Fruit fly (Drosophila melanogaster) whole organism, embryonic: ENCODE results near the gene Nazo.

Source experiments
- Abd-B ChIP-seq: fragments of 200-800 bp; sonication (Bioruptor generic); optimal IDR thresholded peaks from 2 replicates; lab custom pipeline; 2018; ENCODE audit warnings: missing biosample characterization, mild to moderate bottlenecking, missing genetic modification characterization, moderate library complexity
- BEAF-32 ChIP-seq: fragments of 200-800 bp; sonication (Bioruptor generic); optimal IDR thresholded peaks from 3 replicates; lab custom pipeline; 2017; ENCODE audit warnings: missing biosample characterization, missing genetic modification characterization, mild to moderate bottlenecking, moderate library complexity, missing genetic modification reagents
- CG10267 ChIP-seq: fragments of 200-800 bp; sonication (Bioruptor generic); optimal IDR thresholded peaks from 2 replicates; lab custom pipeline; 2018; ENCODE audit warnings: missing biosample characterization, mild to moderate bottlenecking, missing genetic modification characterization, moderate library complexity
- CG11456 ChIP-seq: fragments of 200-800 bp; sonication (Bioruptor generic); IDR thresholded peaks from 3 replicates; pipeline ENCODE4 v1.3.6; 2022; ENCODE audit warnings: missing biosample characterization, missing genetic modification characterization
- CG1233 ChIP-seq: fragments of 200-800 bp; sonication (Bioruptor generic); optimal IDR thresholded peaks from 4 replicates; lab custom pipeline; 2018; ENCODE audit warnings: missing biosample characterization, mild to moderate bottlenecking, missing genetic modification characterization
- CG16813 ChIP-seq: fragments of 200-800 bp; sonication (Bioruptor generic); IDR thresholded peaks from 3 replicates; pipeline ENCODE4 v1.3.6; 2022; ENCODE audit warnings: missing biosample characterization, missing genetic modification characterization; ENCODE audit not compliant: partially characterized antibody
- CG17829 ChIP-seq: fragments of 200-800 bp; optimal IDR thresholded peaks from 2 replicates; lab custom pipeline; 2019; ENCODE audit warnings: missing biosample characterization, mild to moderate bottlenecking, missing genetic modification characterization, moderate library complexity
- CG18011 ChIP-seq: fragments of 200-800 bp; sonication (Bioruptor generic); optimal IDR thresholded peaks from 2 replicates; lab custom pipeline; 2017; ENCODE audit warnings: missing biosample characterization, missing genetic modification characterization, mild to moderate bottlenecking, moderate library complexity, missing genotype
- CG18599 ChIP-seq: fragments of 200-800 bp; sonication (Bioruptor generic); optimal IDR thresholded peaks from 3 replicates; lab custom pipeline; 2017; ENCODE audit warnings: missing biosample characterization, missing genetic modification characterization, mild to moderate bottlenecking, moderate library complexity, missing genetic modification reagents
- CG18764 ChIP-seq: fragments of 200-800 bp; sonication (Bioruptor generic); optimal IDR thresholded peaks from 3 replicates; lab custom pipeline; 2016; ENCODE audit warnings: missing biosample characterization, missing genetic modification characterization
- CG33557 ChIP-seq: fragments of 200-800 bp; sonication (Bioruptor generic); optimal IDR thresholded peaks from 2 replicates; lab custom pipeline; 2019; ENCODE audit warnings: missing biosample characterization, mild to moderate bottlenecking, missing genetic modification characterization, moderate library complexity
- CG34376 ChIP-seq: fragments of 200-800 bp; sonication (Bioruptor generic); optimal IDR thresholded peaks from 2 replicates; lab custom pipeline; 2018; ENCODE audit warnings: missing biosample characterization, mild to moderate bottlenecking, missing genetic modification characterization
- CG42726 ChIP-seq: fragments of 200-800 bp; sonication (Bioruptor generic); IDR thresholded peaks from 2 replicates; pipeline ENCODE4 v1.3.6; 2022; ENCODE audit warnings: missing biosample characterization, missing genetic modification characterization; ENCODE audit not compliant: partially characterized antibody
- CG5245 ChIP-seq: fragments of 200-800 bp; sonication (Bioruptor generic); optimal IDR thresholded peaks from 3 replicates; lab custom pipeline; 2016; ENCODE audit warnings: missing biosample characterization, missing genetic modification characterization
- CG7745 ChIP-seq: fragments of 200-800 bp; sonication (Bioruptor generic); optimal IDR thresholded peaks from 2 replicates; lab custom pipeline; 2018; ENCODE audit warnings: missing biosample characterization, mild to moderate bottlenecking, missing genetic modification characterization, moderate library complexity
- CG7963 ChIP-seq: fragments of 200-800 bp; sonication (Bioruptor generic); IDR thresholded peaks from 3 replicates; pipeline ENCODE4 v1.3.6; 2022; ENCODE audit warnings: missing biosample characterization, missing genetic modification characterization; ENCODE audit not compliant: partially characterized antibody
- CG9876 ChIP-seq: fragments of 200-800 bp; sonication (Bioruptor generic); optimal IDR thresholded peaks from 2 replicates; lab custom pipeline; 2016; ENCODE audit warnings: missing biosample characterization, missing genetic modification characterization
- CTCF ChIP-seq: fragments of 200-800 bp; sonication (Bioruptor generic); optimal IDR thresholded peaks from 2 replicates; lab custom pipeline; 2017; ENCODE audit warnings: missing biosample characterization, mild to moderate bottlenecking, missing genetic modification characterization, moderate library complexity
- CrebB ChIP-seq: fragments of 200-800 bp; sonication (Bioruptor generic); optimal IDR thresholded peaks from 3 replicates; lab custom pipeline; 2018; ENCODE audit warnings: missing biosample characterization, mild to moderate bottlenecking, missing genetic modification characterization
- Doc3 ChIP-seq: fragments of 200-800 bp; sonication (Bioruptor generic); IDR thresholded peaks from 3 replicates; pipeline ENCODE4 v1.3.6; 2022; ENCODE audit warnings: missing biosample characterization, missing genetic modification characterization; ENCODE audit not compliant: partially characterized antibody
- E2f2 ChIP-seq: fragments of 200-800 bp; sonication (Bioruptor generic); IDR thresholded peaks from 2 replicates; pipeline ENCODE4 v1.3.6; 2022; ENCODE audit warnings: missing biosample characterization, missing genetic modification characterization
- Eip74EF ChIP-seq, 2 experiments: fragments of 200-800 bp in 1 of 2; fragments of >200 bp in 1 of 2; sonication (Bioruptor generic) in 1 of 2; optimal IDR thresholded peaks; 2 replicates each; lab custom pipeline; 2017 to 2019; ENCODE audit warnings: missing biosample characterization in 2 of 2, missing genetic modification characterization in 2 of 2, mild to moderate bottlenecking in 1 of 2, moderate library complexity in 1 of 2
- Ets97D ChIP-seq: fragments of 200-800 bp; sonication (Bioruptor generic); optimal IDR thresholded peaks from 3 replicates; lab custom pipeline; 2016; ENCODE audit warnings: missing biosample characterization, missing genetic modification characterization
- Hr78 ChIP-seq, 2 experiments: fragments of 200-800 bp in 1 of 2; fragments of >200 bp in 1 of 2; sonication (Bioruptor generic) in 1 of 2; optimal IDR thresholded peaks; 2 replicates each; lab custom pipeline; 2017 to 2019; ENCODE audit warnings: missing biosample characterization in 2 of 2, missing genetic modification characterization in 2 of 2, mild to moderate bottlenecking in 1 of 2, moderate library complexity in 1 of 2
- Lim3 ChIP-seq: fragments of 200-800 bp; sonication (Bioruptor generic); IDR thresholded peaks from 2 replicates; pipeline ENCODE4 v1.3.6; 2022; ENCODE audit warnings: missing biosample characterization, missing genetic modification characterization
- MESR4 ChIP-seq: fragments of 200-800 bp; sonication (Bioruptor generic); optimal IDR thresholded peaks from 2 replicates; lab custom pipeline; 2018; ENCODE audit warnings: missing biosample characterization, mild to moderate bottlenecking, missing genetic modification characterization, moderate library complexity
- Med ChIP-seq: fragments of 200-800 bp; sonication (Bioruptor generic); peaks from one replicate; lab custom pipeline; 2016; ENCODE audit warnings: missing biosample characterization, missing genetic modification characterization, mild to moderate bottlenecking, inconsistent platforms, moderate library complexity
- Myb ChIP-seq: fragments of 200-800 bp; sonication (Bioruptor generic); optimal IDR thresholded peaks from 2 replicates; lab custom pipeline; 2016; ENCODE audit warnings: missing biosample characterization, missing genetic modification characterization
- Nf-YA ChIP-seq: fragments of 200-800 bp; sonication (Bioruptor generic); IDR thresholded peaks from 2 replicates; pipeline ENCODE4 v1.3.6; 2022; ENCODE audit warnings: missing biosample characterization, missing genetic modification characterization
- Taf1 ChIP-seq: fragments of 200-800 bp; sonication (Bioruptor generic); IDR thresholded peaks from 2 replicates; pipeline ENCODE4 v1.3.6; 2022; ENCODE audit warnings: missing biosample characterization, missing genetic modification characterization
- YL-1 ChIP-seq: fragments of 200-800 bp; sonication (Bioruptor generic); optimal IDR thresholded peaks from 3 replicates; lab custom pipeline; 2017; ENCODE audit warnings: missing biosample characterization, mild to moderate bottlenecking, missing genetic modification characterization
- caup ChIP-seq: fragments of 200-800 bp; sonication (Bioruptor generic); optimal IDR thresholded peaks from 3 replicates; lab custom pipeline; 2017; ENCODE audit warnings: missing biosample characterization, mild to moderate bottlenecking, missing genetic modification characterization, moderate library complexity; ENCODE audit not compliant: severe bottlenecking
- chinmo ChIP-seq: fragments of 200-800 bp; sonication (Bioruptor generic); IDR thresholded peaks from 4 replicates; pipeline ENCODE4 v1.3.6; 2022; ENCODE audit warnings: missing biosample characterization, missing genetic modification characterization; ENCODE audit not compliant: partially characterized antibody
- fd3F ChIP-seq: fragments of 200-800 bp; sonication (Bioruptor generic); optimal IDR thresholded peaks from 2 replicates; lab custom pipeline; 2018; ENCODE audit warnings: missing biosample characterization, mild to moderate bottlenecking, missing genetic modification characterization, moderate library complexity
- gcm ChIP-seq: fragments of 200-800 bp; sonication (Bioruptor generic); optimal IDR thresholded peaks from 2 replicates; lab custom pipeline; 2019; ENCODE audit warnings: missing biosample characterization, mild to moderate bottlenecking, missing genetic modification characterization, moderate library complexity
- knrl ChIP-seq: fragments of 200-800 bp; sonication (Bioruptor generic); IDR thresholded peaks from 3 replicates; pipeline ENCODE4 v1.3.6; 2022; ENCODE audit warnings: missing biosample characterization, missing genetic modification characterization; ENCODE audit not compliant: partially characterized antibody
- nerfin-1 ChIP-seq: fragments of 200-800 bp; sonication (Bioruptor generic); optimal IDR thresholded peaks from 3 replicates; lab custom pipeline; 2019; ENCODE audit warnings: missing biosample characterization, mild to moderate bottlenecking, missing genetic modification characterization, moderate library complexity
- nerfin-2 ChIP-seq: fragments of 200-800 bp; sonication (Bioruptor generic); IDR thresholded peaks from 2 replicates; pipeline ENCODE4 v1.3.6; 2022; ENCODE audit warnings: missing biosample characterization, missing genetic modification characterization; ENCODE audit not compliant: partially characterized antibody
- pan ChIP-seq, 4 experiments: fragments of >200 bp in 3 of 4; fragments of 200-800 bp in 1 of 4; sonication (Bioruptor generic) in 1 of 4; optimal IDR thresholded peaks in 3 of 4; IDR thresholded peaks in 1 of 4; 2 replicates each; pipeline versions ENCODE4 v1.3.6 to Lab custom; 2017 to 2022; ENCODE audit warnings: missing biosample characterization in 2 of 4, missing genetic modification characterization in 2 of 4, mixed read lengths in 1 of 4
- pnt ChIP-seq: fragments of 200-800 bp; sonication (Bioruptor generic); optimal IDR thresholded peaks from 3 replicates; lab custom pipeline; 2016; ENCODE audit warnings: missing biosample characterization, missing genetic modification characterization
- run ChIP-seq: fragments of 200-800 bp; sonication (Bioruptor generic); optimal IDR thresholded peaks from 3 replicates; lab custom pipeline; 2018; ENCODE audit warnings: missing biosample characterization, mild to moderate bottlenecking, missing genetic modification characterization
- salm ChIP-seq: fragments of 200-800 bp; sonication (Bioruptor generic); optimal IDR thresholded peaks from 2 replicates; lab custom pipeline; 2018; ENCODE audit warnings: missing biosample characterization, mild to moderate bottlenecking, missing genetic modification characterization
- shn ChIP-seq: fragments of 200-800 bp; sonication (Bioruptor generic); optimal IDR thresholded peaks from 3 replicates; lab custom pipeline; 2016; ENCODE audit warnings: missing biosample characterization, missing genetic modification characterization
- slp2 ChIP-seq: fragments of 200-800 bp; sonication (Bioruptor generic); optimal IDR thresholded peaks from 2 replicates; lab custom pipeline; 2016; ENCODE audit warnings: missing biosample characterization, missing genetic modification characterization
- stwl ChIP-seq: fragments of 200-800 bp; sonication (Bioruptor generic); optimal IDR thresholded peaks from 3 replicates; lab custom pipeline; 2018; ENCODE audit warnings: missing biosample characterization, mild to moderate bottlenecking, missing genetic modification characterization, moderate library complexity
- tio ChIP-seq: fragments of 200-800 bp; sonication (Bioruptor generic); optimal IDR thresholded peaks from 2 replicates; lab custom pipeline; 2017; ENCODE audit warnings: missing biosample characterization, missing genetic modification characterization, inconsistent platforms
- tll ChIP-seq, 2 experiments: fragments of 200-800 bp in 1 of 2; fragments of >200 bp in 1 of 2; sonication (Bioruptor generic) in 1 of 2; optimal IDR thresholded peaks; 2 replicates each; lab custom pipeline; 2017 to 2019; ENCODE audit warnings: missing biosample characterization in 2 of 2, missing genetic modification characterization in 2 of 2, mild to moderate bottlenecking in 1 of 2, moderate library complexity in 1 of 2
- zfh2 ChIP-seq: fragments of 200-800 bp; sonication (Bioruptor generic); optimal IDR thresholded peaks from 2 replicates; lab custom pipeline; 2016; ENCODE audit warnings: missing biosample characterization, missing genetic modification characterization

Nazo gene

DNA sequence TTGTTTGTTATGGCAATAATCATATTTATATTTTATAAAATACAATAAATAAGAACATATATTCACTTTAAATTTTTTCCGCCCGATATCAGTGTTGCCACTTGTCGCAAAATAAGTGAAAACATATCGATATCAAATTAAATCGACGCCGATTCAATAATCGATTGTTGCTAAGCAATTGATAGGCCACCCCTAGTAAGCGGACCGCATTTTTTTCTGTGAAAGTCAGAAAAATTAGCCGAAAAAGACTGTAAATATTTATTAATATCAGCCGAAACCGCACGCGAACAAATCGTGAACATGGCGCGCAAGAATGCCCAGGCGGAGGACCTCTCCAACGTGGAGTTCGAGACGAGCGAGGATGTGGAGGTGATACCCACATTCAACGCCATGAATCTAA lies 25.4 kb downstream of the Nazo start, which contains the start of gene CG7483 (continued):
- TF ChIP-seq caup (GFP tag; lab: Kevin White, UChicago) (no peak), CG7745 (no peak), CG17829 (tag; lab: Kevin White, UChicago) (peak; percentile 36), nerfin-1 (tag; lab: Kevin White, UChicago) (no peak), Taf1 (GFP tag; lab: Robert Waterston, UW) (no peak), CG9876 (no peak), CTCF (GFP tag; lab: Kevin White, UChicago) (no peak), CG16813 (GFP tag; lab: Robert Waterston, UW) (peak; percentile 79), tio (GFP tag; lab: Kevin White, UChicago) (no peak), stwl (tag; lab: Kevin White, UChicago) (peak; percentile 30), gcm (GFP tag; lab: Kevin White, UChicago) (no peak), YL-1 (peak; percentile 75), Nf-YA (no peak), BEAF-32 (GFP tag; lab: Kevin White, UChicago) (peak; percentile 80), Hr78 (GFP tag; optimal IDR thresholded peaks at IDR 0.05; lab: Kevin White, UChicago) (no peak), nerfin-2 (GFP tag; lab: Robert Waterston, UW) (peak; percentile 79), CG33557 (peak; percentile 7), shn (GFP tag; lab: Kevin White, UChicago) (no peak), CG10267 (tag; lab: Kevin White, UChicago) (peak; percentile 48), pnt (GFP tag; lab: Kevin White, UChicago) (no peak), Abd-B (no peak), knrl (GFP tag; lab: Robert Waterston, UW) (peak; percentile 78), CG34376 (no peak), CG18599 (no peak), Lim3 (no peak), CG42726 (GFP tag; lab: Robert Waterston, UW) (0 out of 2 replicates have a peak, but pooled peaks have one; percentile 39), MESR4 (GFP tag; lab: Kevin White, UChicago) (peak; percentile 93), CG18764 (GFP tag; lab: Kevin White, UChicago) (no peak), CrebB (no peak), CG7963 (GFP tag; lab: Robert Waterston, UW) (peak; percentile 71), fd3F (no peak), slp2 (GFP tag; lab: Kevin White, UChicago) (no peak), zfh2 (GFP tag; lab: Kevin White, UChicago) (no peak), CG18011 (GFP tag; lab: Kevin White, UChicago) (no peak), CG11456 (no peak), Ets97D (peak; percentile 20), chinmo (GFP tag; lab: Robert Waterston, UW) (peak; percentile 77; the same call in 3 of the 4 replicates), CG1233 (GFP tag; lab: Kevin White, UChicago) (no peak), Doc3 (GFP tag; lab: Robert Waterston, UW) (peak; percentile 77), pan (optimal IDR thresholded peaks at IDR 0.05; lab: Kevin White, UChicago) (no peak), pan (GFP tag; optimal IDR thresholded peaks at IDR 0.05 in 1 of 2, IDR thresholded peaks at IDR 0.05 in 1 of 2) (peak in 1 of 2 experiments; percentile 5), Med (GFP tag; lab: Kevin White, UChicago) (peak; percentile 64), E2f2 (GFP tag; lab: Robert Waterston, UW) (peak; percentile 98), run (tag; lab: Kevin White, UChicago) (no peak), CG5245 (GFP tag; lab: Kevin White, UChicago) (no peak), Eip74EF (GFP tag; optimal IDR thresholded peaks at IDR 0.05; lab: Kevin White, UChicago) (no peak), Myb (GFP tag; lab: Kevin White, UChicago) (peak; percentile 4), tll (GFP tag; optimal IDR thresholded peaks at IDR 0.05; lab: Kevin White, UChicago) (peak in 1 of 2 experiments; percentile 18), salm (tag; lab: Kevin White, UChicago) (no peak)
